Worm (Caenorhabditis elegans): ENCODE measurements around the gene rif-1.1.

Gene rif-1.1

DNA sequence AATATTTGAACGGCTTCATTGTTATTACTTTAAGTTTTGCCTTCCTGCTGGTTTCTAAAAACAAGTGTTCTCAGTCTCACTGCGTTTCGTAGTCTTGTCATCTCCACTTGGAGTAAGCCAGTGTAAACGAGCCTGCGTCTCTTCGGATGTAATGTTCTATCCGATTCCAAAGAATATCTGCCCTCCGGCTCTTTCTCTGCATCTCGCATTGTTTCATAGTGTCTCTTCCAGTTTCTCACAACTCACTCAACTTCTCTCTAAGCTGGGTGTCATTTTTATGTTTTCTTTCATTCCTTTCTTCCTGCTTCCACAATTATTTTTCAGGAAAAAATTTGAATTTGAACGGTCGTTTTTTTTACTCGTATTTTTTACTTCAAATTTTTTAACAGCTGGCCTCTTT lies 34.1 kb downstream of the rif-1.1 start:
- TF ChIP-seq lin-39 (tag; optimal IDR thresholded peaks at IDR 0.05) (peak; percentile 9), hmg-11 (tag; optimal IDR thresholded peaks at IDR 0.05) (peak; percentile 31), ceh-9 (tag; optimal IDR thresholded peaks at IDR 0.05) (no peak), pha-4 (tag; optimal IDR thresholded peaks at IDR 0.05) (peak; percentile 50)

DNA sequence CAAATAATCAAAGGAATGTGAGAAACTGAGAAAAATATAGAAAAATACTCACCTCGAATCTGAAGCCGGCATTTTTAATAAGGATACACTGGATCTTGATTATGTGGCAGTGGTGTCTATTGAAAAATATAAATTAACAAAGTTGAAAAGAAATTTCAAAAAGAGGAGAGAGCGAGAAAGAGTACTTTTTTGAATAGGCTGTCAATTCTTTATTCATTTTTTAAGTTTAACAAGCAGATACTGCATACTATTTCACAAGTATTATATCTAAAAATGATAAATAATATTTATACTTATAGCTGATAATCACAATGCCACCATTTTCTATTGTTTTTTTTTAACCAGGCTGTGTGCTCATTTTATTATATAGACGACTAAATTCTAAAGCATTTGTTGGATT lies 43.3 kb downstream of the rif-1.1 start, which contains the start of gene npr-26:
TSS of gene npr-26 (minus strand) at position 101 of the 400 bp plus-strand sequence.
- TF ChIP-seq pha-4 (tag; optimal IDR thresholded peaks at IDR 0.05) (no peak), daf-12 (tag; optimal IDR thresholded peaks at IDR 0.05) (no peak), zag-1 (tag; optimal IDR thresholded peaks at IDR 0.05) (no peak), ceh-16 (tag; optimal IDR thresholded peaks at IDR 0.05) (no peak)

ce11 chrIV:17413343-17413742 lies 47.7 kb downstream of the rif-1.1 start:
- TF ChIP-seq mdl-1 (tag; optimal IDR thresholded peaks at IDR 0.05) (no peak), nhr-76 (tag; optimal IDR thresholded peaks at IDR 0.05) (no peak), ceh-9 (tag; optimal IDR thresholded peaks at IDR 0.05) (no peak), lin-39 (tag; optimal IDR thresholded peaks at IDR 0.05) (no peak), elt-3 (tag; optimal IDR thresholded peaks at IDR 0.05) (no peak), nhr-11 (tag; optimal IDR thresholded peaks at IDR 0.05) (no peak), egl-27 (tag; optimal IDR thresholded peaks at IDR 0.05) (no peak)
